Worm (Caenorhabditis elegans) whole organism, L1 larva: ENCODE results near the gene Y71H2AM.25.

Source experiments
- C04F5.9 ChIP-seq: sonication (generic microtip); optimal IDR thresholded peaks from 2 replicates; lab custom pipeline; 2016; ENCODE audit warnings: missing genetic modification characterization, missing compliant biosample characterization
- Y116A8C.19 ChIP-seq: sonication (generic microtip); optimal IDR thresholded peaks from 2 replicates; lab custom pipeline; 2016; ENCODE audit warnings: missing compliant biosample characterization, missing genetic modification characterization, borderline replicate concordance
- alr-1 ChIP-seq: fragments of 200-800 bp; sonication (Bioruptor generic); optimal IDR thresholded peaks from 2 replicates; lab custom pipeline; 2018; ENCODE audit warnings: borderline replicate concordance, mild to moderate bottlenecking, missing genetic modification characterization, missing compliant biosample characterization
- blmp-1 ChIP-seq: fragments of 150-350 bp; optimal IDR thresholded peaks from 2 replicates; lab custom pipeline; 2014; ENCODE audit warnings: missing biosample characterization, missing genetic modification characterization
- ceh-63 ChIP-seq: fragments of 200-800 bp; sonication (Bioruptor generic); optimal IDR thresholded peaks from 2 replicates; lab custom pipeline; 2018; ENCODE audit warnings: mild to moderate bottlenecking, missing genetic modification characterization, missing compliant biosample characterization
- ceh-88 ChIP-seq: fragments of 200-800 bp; sonication (Bioruptor generic); IDR thresholded peaks from 2 replicates; pipeline ENCODE4 v1.3.6; 2022; ENCODE audit warnings: missing genetic modification characterization, missing compliant biosample characterization
- dpl-1 ChIP-seq, 3 experiments: fragments of 150-350 bp in 2 of 3; sonication (generic microtip) in 1 of 3; optimal IDR thresholded peaks; 2 replicates each; lab custom pipeline; 2014 to 2017; ENCODE audit warnings: missing biosample characterization in 3 of 3, missing genetic modification characterization in 3 of 3, missing genetic modification reagents in 3 of 3
- efl-1 ChIP-seq, 4 experiments: fragments of 150-350 bp; optimal IDR thresholded peaks in 3 of 4; peaks in 1 of 4; 1 replicate in 1 of 4; 2 replicates in 3 of 4; lab custom pipeline; 2014; ENCODE audit warnings: missing biosample characterization in 2 of 4, missing genetic modification characterization in 2 of 4, missing genetic modification reagents in 2 of 4
- elt-3 ChIP-seq, 6 experiments: fragments of 150-350 bp in 1 of 6; sonication (generic microtip); optimal IDR thresholded peaks; 2 replicates each; lab custom pipeline; 2017 to 2018; ENCODE audit warnings: missing biosample characterization in 6 of 6, missing genetic modification characterization in 6 of 6, inconsistent platforms in 1 of 6
- fkh-10 ChIP-seq: sonication (generic microtip); optimal IDR thresholded peaks from 2 replicates; lab custom pipeline; 2017; ENCODE audit warnings: missing biosample characterization, missing genetic modification reagents, missing genetic modification characterization
- fkh-4 ChIP-seq: sonication (generic microtip); optimal IDR thresholded peaks from 2 replicates; lab custom pipeline; 2016; ENCODE audit warnings: missing compliant biosample characterization, missing genetic modification characterization, borderline replicate concordance
- fos-1 ChIP-seq: fragments of 150-350 bp; optimal IDR thresholded peaks from 2 replicates; lab custom pipeline; 2014; ENCODE audit warnings: missing biosample characterization, missing genetic modification characterization
- hlh-17 ChIP-seq: fragments of 200-800 bp; sonication (Bioruptor generic); optimal IDR thresholded peaks from 2 replicates; lab custom pipeline; 2018; ENCODE audit warnings: missing genetic modification characterization, mild to moderate bottlenecking, missing compliant biosample characterization, moderate library complexity, borderline replicate concordance
- irx-1 ChIP-seq: sonication (generic microtip); optimal IDR thresholded peaks from 2 replicates; lab custom pipeline; 2016; ENCODE audit warnings: missing genetic modification characterization, missing compliant biosample characterization
- lin-13 ChIP-seq: fragments of 150-350 bp; optimal IDR thresholded peaks from 2 replicates; lab custom pipeline; 2014; ENCODE audit warnings: missing biosample characterization, missing genetic modification reagents, missing genetic modification characterization
- lin-39 ChIP-seq: fragments of 150-350 bp; optimal IDR thresholded peaks from 2 replicates; lab custom pipeline; 2014; ENCODE audit warnings: missing biosample characterization, missing genetic modification reagents, missing genetic modification characterization
- lir-3 ChIP-seq: sonication (generic microtip); optimal IDR thresholded peaks from 2 replicates; lab custom pipeline; 2016; ENCODE audit warnings: mild to moderate bottlenecking, missing genetic modification characterization, moderate library complexity, missing compliant biosample characterization; ENCODE audit not compliant: poor library complexity
- mep-1 ChIP-seq: fragments of 150-350 bp; optimal IDR thresholded peaks from 2 replicates; lab custom pipeline; 2014; ENCODE audit warnings: missing biosample characterization, missing genetic modification characterization
- nhr-12 ChIP-seq: sonication (generic microtip); optimal IDR thresholded peaks from 2 replicates; lab custom pipeline; 2017; ENCODE audit warnings: missing biosample characterization, missing genetic modification characterization
- nhr-19 ChIP-seq: fragments of 200-800 bp; sonication (Bioruptor generic); conservative IDR thresholded peaks from 2 replicates; pipeline ENCODE4 v1.3.6; 2022; ENCODE audit warnings: missing genetic modification characterization, missing compliant biosample characterization
- nhr-20 ChIP-seq: sonication (generic microtip); optimal IDR thresholded peaks from 2 replicates; lab custom pipeline; 2016; ENCODE audit warnings: mild to moderate bottlenecking, missing genetic modification characterization, missing compliant biosample characterization
- nhr-237 ChIP-seq: fragments of 150-350 bp; optimal IDR thresholded peaks from 2 replicates; lab custom pipeline; 2014; ENCODE audit warnings: missing biosample characterization, missing genetic modification characterization
- nhr-76 ChIP-seq: sonication (generic microtip); optimal IDR thresholded peaks from 2 replicates; lab custom pipeline; 2017; ENCODE audit warnings: missing biosample characterization, missing genetic modification characterization
- nhr-84 ChIP-seq: sonication (generic microtip); optimal IDR thresholded peaks from 2 replicates; lab custom pipeline; 2017; ENCODE audit warnings: missing biosample characterization, missing genetic modification characterization
- pax-3 ChIP-seq: fragments of 200-800 bp; sonication (Bioruptor generic); optimal IDR thresholded peaks from 2 replicates; lab custom pipeline; 2018; ENCODE audit warnings: mild to moderate bottlenecking, missing genetic modification characterization, moderate library complexity, missing compliant biosample characterization
- snpc-4 ChIP-seq: fragments of 150-350 bp; optimal IDR thresholded peaks from 2 replicates; lab custom pipeline; 2014; ENCODE audit warnings: missing biosample characterization, missing genetic modification characterization
- tbx-2 ChIP-seq: sonication (generic microtip); optimal IDR thresholded peaks from 2 replicates; lab custom pipeline; 2016; ENCODE audit warnings: missing genetic modification characterization, missing compliant biosample characterization
- tlp-1 ChIP-seq: fragments of 150-350 bp; optimal IDR thresholded peaks from 2 replicates; lab custom pipeline; 2014; ENCODE audit warnings: missing biosample characterization, missing genetic modification characterization
- unc-130 ChIP-seq: fragments of 150-350 bp; optimal IDR thresholded peaks from 2 replicates; lab custom pipeline; 2017; ENCODE audit warnings: missing biosample characterization, missing genetic modification characterization, inconsistent platforms
- unc-30 ChIP-seq: sonication (generic microtip); optimal IDR thresholded peaks from 2 replicates; lab custom pipeline; 2017; ENCODE audit warnings: missing biosample characterization, missing genetic modification characterization
- unc-62 ChIP-seq: fragments of 150-350 bp; optimal IDR thresholded peaks from 2 replicates; lab custom pipeline; 2014; ENCODE audit warnings: missing biosample characterization, missing genetic modification reagents, missing genetic modification characterization
- unc-98 ChIP-seq: fragments of 200-800 bp; sonication (Bioruptor generic); IDR thresholded peaks from 2 replicates; pipeline ENCODE4 v1.3.6; 2022; ENCODE audit warnings: missing genetic modification characterization, missing compliant biosample characterization
- xbp-1 ChIP-seq: sonication (generic microtip); optimal IDR thresholded peaks from 2 replicates; lab custom pipeline; 2016; ENCODE audit warnings: missing genetic modification characterization, missing compliant biosample characterization
- ztf-11 ChIP-seq, 2 experiments: sonication (generic microtip); optimal IDR thresholded peaks; 2 replicates each; lab custom pipeline; 2016 to 2017; ENCODE audit warnings: missing genetic modification characterization in 2 of 2, missing biosample characterization in 1 of 2, missing compliant biosample characterization in 1 of 2

The Y71H2AM.25 gene

ce11 chrIII:2814919-2815554 is 12.8 kb downstream of the Y71H2AM.25 start, which contains the start of gene tufm-1 (continued):
- TF ChIP-seq ztf-11 (tag; optimal IDR thresholded peaks at IDR 0.05; lab: Kevin White, UChicago): no peak

ce11 chrIII:2816205-2816923 is 14.1 kb downstream of the Y71H2AM.25 start:
- TF ChIP-seq blmp-1 (tag; lab: Kevin White, UChicago): peak; percentile 7
- TF ChIP-seq efl-1 (optimal IDR thresholded peaks at IDR 0.05; lab: Kevin White, UChicago): peak in 1 of 2 experiments; percentile 11
- TF ChIP-seq efl-1 (GFP tag; optimal IDR thresholded peaks at IDR 0.05 in 1 of 2; lab: Kevin White, UChicago): peak in 1 of 2 experiments; percentile 88
- TF ChIP-seq nhr-12 (tag; lab: Kevin White, UChicago): no peak
- no peak for TF ChIP-seq ceh-63 (GFP tag; lab: Kevin White, UChicago)
- TF ChIP-seq dpl-1 (GFP tag; optimal IDR thresholded peaks at IDR 0.05; lab: Kevin White, UChicago): peak in 1 of 3 experiments; percentile 11
- TF ChIP-seq ztf-11 (tag; optimal IDR thresholded peaks at IDR 0.05; lab: Kevin White, UChicago): no peak

- TF ChIP-seq xbp-1 (tag; lab: Kevin White, UChicago) (no peak), nhr-76 (tag; lab: Kevin White, UChicago) (no peak), ceh-88 (GFP tag; lab: Robert Waterston, UW) (no peak), mep-1 (tag; lab: Kevin White, UChicago) (no peak), unc-98 (GFP tag; lab: Robert Waterston, UW) (no peak), dpl-1 (GFP tag; optimal IDR thresholded peaks at IDR 0.05; lab: Kevin White, UChicago) (no peak), efl-1 (optimal IDR thresholded peaks at IDR 0.05; lab: Kevin White, UChicago) (no peak), efl-1 (GFP tag; optimal IDR thresholded peaks at IDR 0.05 in 1 of 2; lab: Kevin White, UChicago) (no peak), irx-1 (tag; lab: Kevin White, UChicago) (no peak), nhr-20 (no peak), unc-62 (GFP tag; lab: Kevin White, UChicago) (no peak), blmp-1 (tag; lab: Kevin White, UChicago) (no peak), lin-13 (GFP tag; lab: Kevin White, UChicago) (no peak), unc-30 (tag; lab: Kevin White, UChicago) (no peak), Y116A8C.19 (tag; lab: Kevin White, UChicago) (no peak), pax-3 (tag; lab: Kevin White, UChicago) (no peak), unc-130 (no peak), C04F5.9 (tag; lab: Kevin White, UChicago) (no peak), nhr-84 (tag; lab: Kevin White, UChicago) (no peak)
- TF ChIP-seq, all 84 proteins: peak for 0
Measured at ce11 chrIII:2817847-2818246, 15.6 kb downstream of the Y71H2AM.25 start.

DNA sequence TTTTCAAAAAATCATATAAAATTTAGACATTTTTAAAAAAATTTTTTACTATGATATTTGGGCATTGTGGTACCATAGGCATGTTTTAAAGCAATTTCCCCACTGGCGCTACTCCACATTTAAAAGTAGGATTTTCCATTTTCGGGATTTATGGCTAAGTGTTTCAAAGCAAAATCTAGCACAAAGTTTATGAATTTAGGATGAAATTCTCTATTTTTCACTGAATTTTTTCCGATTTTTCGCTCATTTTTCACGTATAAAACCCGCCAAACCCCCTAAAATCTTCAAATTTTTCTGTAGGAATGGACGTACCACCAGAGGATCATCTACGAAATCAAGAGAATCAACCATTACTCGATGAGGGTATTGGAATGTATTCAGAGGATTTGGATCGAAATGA is 16.7 kb downstream of the Y71H2AM.25 start, which contains the start of gene pipp-4P:
pipp-4P (plus strand) TSS at position 301 of the 400 bp plus-strand sequence.
- TF ChIP-seq nhr-237 (tag; lab: Kevin White, UChicago) (no peak), lin-39 (tag; lab: Kevin White, UChicago) (no peak), nhr-20 (no peak), lir-3 (no peak), xbp-1 (tag; lab: Kevin White, UChicago) (no peak), alr-1 (tag; lab: Kevin White, UChicago) (no peak), tbx-2 (tag; lab: Kevin White, UChicago) (no peak), ceh-63 (GFP tag; lab: Kevin White, UChicago) (no peak), elt-3 (tag; optimal IDR thresholded peaks at IDR 0.05; lab: Kevin White, UChicago) (no peak), fkh-10 (GFP tag; lab: Kevin White, UChicago) (no peak), tlp-1 (tag; lab: Kevin White, UChicago) (no peak)

- no peak for TF ChIP-seq snpc-4 (tag; lab: Kevin White, UChicago)
- TF ChIP-seq fkh-4 (tag; lab: Kevin White, UChicago): no peak
- no peak for TF ChIP-seq xbp-1 (tag; lab: Kevin White, UChicago)
- TF ChIP-seq fos-1 (tag; lab: Kevin White, UChicago): no peak
- no peak for TF ChIP-seq hlh-17 (GFP tag; lab: Kevin White, UChicago)
- TF ChIP-seq nhr-84 (tag; lab: Kevin White, UChicago): no peak
- TF ChIP-seq nhr-19 (GFP tag; lab: Robert Waterston, UW): no peak
Measured at ce11 chrIII:2826770-2827169, 24.5 kb downstream of the Y71H2AM.25 start, which contains the start of gene Y71H2AM.1. Y71H2AM.1 (plus strand) TSS chrIII:2827070.
